Worm (Caenorhabditis elegans) whole organism, L2 larva: ENCODE measurements around the gene taf-12.

ENCODE experiments used
- ZK546.5 ChIP-seq: sonication (generic microtip); optimal IDR thresholded peaks from 2 replicates; lab custom pipeline; 2017; ENCODE audit warnings: missing biosample characterization, missing genetic modification characterization
- ama-1 ChIP-seq: fragments of 150-350 bp; optimal IDR thresholded peaks from 2 replicates; lab custom pipeline; 2018; ENCODE audit warnings: inconsistent platforms
- egl-27 ChIP-seq: sonication (generic microtip); optimal IDR thresholded peaks from 3 replicates; lab custom pipeline; 2017; ENCODE audit warnings: missing biosample characterization, missing genetic modification reagents, missing genetic modification characterization
- mab-5 ChIP-seq: fragments of 150-350 bp; optimal IDR thresholded peaks from 2 replicates; lab custom pipeline; 2014; ENCODE audit warnings: missing biosample characterization, missing genetic modification characterization
- mbf-1 ChIP-seq: sonication (generic microtip); optimal IDR thresholded peaks from 2 replicates; lab custom pipeline; 2017; ENCODE audit warnings: missing biosample characterization, missing genetic modification characterization
- nhr-10 ChIP-seq: sonication (generic microtip); optimal IDR thresholded peaks from 2 replicates; lab custom pipeline; 2017; ENCODE audit warnings: missing biosample characterization, missing genetic modification characterization
- nhr-12 ChIP-seq: fragments of 150-350 bp; optimal IDR thresholded peaks from 2 replicates; lab custom pipeline; 2014; ENCODE audit warnings: missing biosample characterization, missing genetic modification characterization
- unc-62 ChIP-seq: fragments of 150-350 bp; optimal IDR thresholded peaks from 2 replicates; lab custom pipeline; 2014; ENCODE audit warnings: missing biosample characterization, missing genetic modification reagents, missing genetic modification characterization
- ztf-11 ChIP-seq: sonication (generic microtip); optimal IDR thresholded peaks from 2 replicates; lab custom pipeline; 2017; ENCODE audit warnings: missing biosample characterization, missing genetic modification characterization

- no peak for TF ChIP-seq unc-62 (GFP tag; lab: Kevin White, UChicago)
- TF ChIP-seq egl-27 (tag; lab: Kevin White, UChicago), result no peak
- TF ChIP-seq nhr-12 (tag; lab: Kevin White, UChicago), result no peak
- TF ChIP-seq ztf-11, result no peak
- TF ChIP-seq ZK546.5, result no peak
- TF ChIP-seq ama-1, result no peak
- no peak for TF ChIP-seq mab-5 (tag; lab: Kevin White, UChicago)
- TF ChIP-seq nhr-10, result no peak
- TF ChIP-seq mbf-1 (tag; lab: Kevin White, UChicago), result no peak
Observed at ce11 chrIII:11841728-11842127, 27.4 kb downstream of the taf-12 start.
